Worm (Caenorhabditis elegans): ENCODE measurements around the gene K12H6.12.

DNA sequence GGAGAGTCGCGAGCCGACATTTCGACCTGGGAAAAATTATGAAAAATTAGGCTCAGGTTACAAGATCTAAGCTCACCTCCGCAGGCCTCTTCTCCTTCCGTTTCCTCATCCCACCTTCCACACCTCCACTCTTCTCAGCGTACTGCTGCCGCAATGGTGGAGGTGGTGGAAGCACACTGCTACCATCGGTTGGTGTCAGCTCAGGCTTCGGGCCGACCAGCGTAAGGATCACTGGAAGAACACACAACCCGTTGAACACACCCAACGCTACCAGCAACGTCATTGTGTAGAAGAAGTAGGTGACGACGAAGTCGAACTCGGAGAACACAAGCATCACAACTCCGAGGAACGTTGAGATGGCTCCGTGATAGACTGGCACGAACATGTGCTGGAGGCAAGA lies 37.7 kb downstream of the K12H6.12 start:
- TF ChIP-seq mep-1 (tag; optimal IDR thresholded peaks at IDR 0.05): no peak
- no peak for TF ChIP-seq nhr-28 (tag; optimal IDR thresholded peaks at IDR 0.05)

Data from whole organism, mixed stage, embryonic.